Fruit fly (Drosophila melanogaster): Measurements from ENCODE around the gene CG32269.

Gene CG32269

DNA sequence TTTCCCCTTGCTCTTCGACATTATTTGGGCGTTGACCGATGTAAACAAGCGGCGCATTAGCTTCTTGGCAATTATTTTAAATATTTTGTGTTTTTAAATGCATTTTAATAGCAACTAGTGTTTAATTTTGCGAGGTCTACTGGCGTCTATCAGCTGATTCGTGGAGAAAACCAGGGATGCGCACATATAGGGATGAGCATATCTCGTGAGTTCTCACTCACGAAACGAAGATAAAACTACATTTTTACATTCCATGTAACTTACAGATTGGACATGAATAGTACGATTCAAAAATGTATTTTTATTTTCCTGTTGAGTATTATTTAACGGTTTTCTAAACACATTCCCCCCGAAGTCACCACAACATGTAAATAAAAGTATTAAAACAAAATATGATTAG is 11.3 kb downstream of the CG32269 start, which contains the start of gene CG14966 (continued):
- TF ChIP-seq CG9139 (GFP tag; optimal IDR thresholded peaks at IDR 0.05) (no peak), svp (GFP tag) (peak; percentile 65), CG8632 (GFP tag; optimal IDR thresholded peaks at IDR 0.05) (no peak), CG8319 (GFP tag; optimal IDR thresholded peaks at IDR 0.05) (no peak), Hr4 (GFP tag; optimal IDR thresholded peaks at IDR 0.05) (no peak), CG7368 (GFP tag; optimal IDR thresholded peaks at IDR 0.05) (no peak), dac (GFP tag; optimal IDR thresholded peaks at IDR 0.05) (no peak), Met (GFP tag; optimal IDR thresholded peaks at IDR 0.05) (no peak), dsx (GFP tag; optimal IDR thresholded peaks at IDR 0.05; ENCODE audit: poor library complexity, severe bottlenecking) (peak; percentile 9), Hr38 (GFP tag; optimal IDR thresholded peaks at IDR 0.05) (no peak), Sox102F (GFP tag; optimal IDR thresholded peaks at IDR 0.05) (no peak), Gug (GFP tag; IDR thresholded peaks at IDR 0.05) (no peak), Eip75B (GFP tag; optimal IDR thresholded peaks at IDR 0.05) (no peak), lz (GFP tag; optimal IDR thresholded peaks at IDR 0.05) (peak; percentile 38), pdm3 (GFP tag; optimal IDR thresholded peaks at IDR 0.05) (peak; percentile 26)

DNA sequence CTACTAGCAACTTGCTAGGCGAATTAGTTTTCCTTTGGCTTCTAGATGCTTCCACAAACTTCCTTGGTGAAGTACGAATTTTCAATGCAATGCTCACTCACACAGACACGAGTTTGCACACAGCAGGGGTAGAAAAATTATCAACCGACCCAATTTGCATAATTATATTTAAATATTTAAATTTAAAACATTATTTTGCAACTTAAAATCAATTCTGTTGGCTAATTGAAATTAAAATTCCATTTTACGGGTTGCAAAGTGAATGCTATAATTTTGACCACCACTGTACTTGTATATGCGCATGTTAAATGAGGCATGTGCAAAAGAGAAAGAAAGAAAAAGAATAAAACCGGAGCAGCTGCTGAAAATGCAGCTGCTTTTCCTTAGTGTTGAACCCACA is 14.7 kb downstream of the CG32269 start:
- peak; percentile 97 for TF ChIP-seq Sox102F (GFP tag; optimal IDR thresholded peaks at IDR 0.05)
- peak; percentile 97 for TF ChIP-seq Met (GFP tag; optimal IDR thresholded peaks at IDR 0.05)
- peak; percentile 93 for TF ChIP-seq CG11902 (GFP tag; optimal IDR thresholded peaks at IDR 0.05)
- peak; percentile 96 for TF ChIP-seq Hr4 (GFP tag; optimal IDR thresholded peaks at IDR 0.05)
- peak; percentile 94 for TF ChIP-seq CG4318 (GFP tag; optimal IDR thresholded peaks at IDR 0.05)
- peak; percentile 97 for TF ChIP-seq CG11762 (GFP tag; optimal IDR thresholded peaks at IDR 0.05; ENCODE audit: insufficient read depth)
- TF ChIP-seq Sox14 (GFP tag; optimal IDR thresholded peaks at IDR 0.05), result peak; percentile 94
- peak; percentile 93 for TF ChIP-seq dsx (GFP tag; optimal IDR thresholded peaks at IDR 0.05; ENCODE audit: poor library complexity, severe bottlenecking)
- peak; percentile 99 for TF ChIP-seq CG6163 (GFP tag; IDR thresholded peaks at IDR 0.05)
- TF ChIP-seq CG10669 (GFP tag; optimal IDR thresholded peaks at IDR 0.05), result peak; percentile 96
- TF ChIP-seq spab (GFP tag; optimal IDR thresholded peaks at IDR 0.05), result peak; percentile 86
- no peak for TF ChIP-seq Hr38 (GFP tag; optimal IDR thresholded peaks at IDR 0.05)
- peak; percentile 95 for TF ChIP-seq cyc (GFP tag; optimal IDR thresholded peaks at IDR 0.05)
- TF ChIP-seq CG8319 (GFP tag; optimal IDR thresholded peaks at IDR 0.05), result peak; percentile 94
- peak; percentile 98 for TF ChIP-seq Gug (GFP tag; IDR thresholded peaks at IDR 0.05)
- peak; percentile 93 for TF ChIP-seq fd85E (GFP tag; optimal IDR thresholded peaks at IDR 0.05)
- peak; percentile 15 for TF ChIP-seq fkh (GFP tag; optimal IDR thresholded peaks at IDR 0.05)
- TF ChIP-seq acj6 (GFP tag; optimal IDR thresholded peaks at IDR 0.05), result peak; percentile 97
- peak; percentile 98 for TF ChIP-seq net (GFP tag; optimal IDR thresholded peaks at IDR 0.05)
- peak; percentile 93 for TF ChIP-seq Smox (GFP tag; optimal IDR thresholded peaks at IDR 0.05)
- peak; percentile 98 for TF ChIP-seq achi (GFP tag; optimal IDR thresholded peaks at IDR 0.05)
- TF ChIP-seq dac (GFP tag; optimal IDR thresholded peaks at IDR 0.05), result peak; percentile 95
- TF ChIP-seq CG10631 (GFP tag; optimal IDR thresholded peaks at IDR 0.05), result peak; percentile 98
- TF ChIP-seq OdsH (GFP tag; optimal IDR thresholded peaks at IDR 0.05), result peak; percentile 98
- peak; percentile 69 to 83 for TF ChIP-seq ss (GFP tag; optimal IDR thresholded peaks at IDR 0.05)
- TF ChIP-seq esn (GFP tag; optimal IDR thresholded peaks at IDR 0.05), result peak; percentile 98
- TF ChIP-seq Blimp-1 (GFP tag; optimal IDR thresholded peaks at IDR 0.05), result peak; percentile 85
- TF ChIP-seq Eip75B (GFP tag; optimal IDR thresholded peaks at IDR 0.05), result peak; percentile 96
- peak; percentile 98 for TF ChIP-seq CG34406 (GFP tag; optimal IDR thresholded peaks at IDR 0.05)
- TF ChIP-seq topi (GFP tag; optimal IDR thresholded peaks at IDR 0.05), result peak; percentile 96
- peak; percentile 97 for TF ChIP-seq CG8632 (GFP tag; optimal IDR thresholded peaks at IDR 0.05)
- TF ChIP-seq CG8119 (GFP tag; IDR thresholded peaks at IDR 0.05), result peak; percentile 98
- peak; percentile 85 for TF ChIP-seq CG9139 (GFP tag; optimal IDR thresholded peaks at IDR 0.05)
- peak; percentile 98 for TF ChIP-seq Eip78C (GFP tag)
- peak; percentile 95 for TF ChIP-seq Ets96B (tag; optimal IDR thresholded peaks at IDR 0.05)
- peak; percentile 98 for TF ChIP-seq CG3919 (GFP tag; optimal IDR thresholded peaks at IDR 0.05)
- peak; percentile 99 for TF ChIP-seq eg (GFP tag; IDR thresholded peaks at IDR 0.05)
- peak; percentile 82 for TF ChIP-seq Ets21C (GFP tag; optimal IDR thresholded peaks at IDR 0.05)
- peak; percentile 96 for TF ChIP-seq Lpt (GFP tag; optimal IDR thresholded peaks at IDR 0.05)
- peak; percentile 73 for TF ChIP-seq CG6808 (GFP tag; optimal IDR thresholded peaks at IDR 0.05)
- TF ChIP-seq pdm3 (GFP tag; optimal IDR thresholded peaks at IDR 0.05), result peak; percentile 97
- peak; percentile 74 for TF ChIP-seq CG6854 (GFP tag; optimal IDR thresholded peaks at IDR 0.05)
- TF ChIP-seq fd59A (GFP tag; optimal IDR thresholded peaks at IDR 0.05), result peak; percentile 80
- peak; percentile 92 for TF ChIP-seq Hr39 (GFP tag; optimal IDR thresholded peaks at IDR 0.05)
- TF ChIP-seq CG15336 (GFP tag; IDR thresholded peaks at IDR 0.05), result peak; percentile 99

Measured in whole organism, prepupa.